Worm (Caenorhabditis elegans): ENCODE measurements around the gene cin-4.

Gene cin-4

ce11 chrII:7037659-7038342 is at the start of gene cin-4:
Gene cin-4, plus strand, starts transcription at chrII:7038292.
- TF ChIP-seq zip-4 (GFP tag; optimal IDR thresholded peaks at IDR 0.05), result no peak
- TF ChIP-seq pax-3 (tag; optimal IDR thresholded peaks at IDR 0.05), result no peak

- TF ChIP-seq efl-1 (optimal IDR thresholded peaks at IDR 0.05) (no peak), efl-1 (GFP tag; optimal IDR thresholded peaks at IDR 0.05 in 1 of 2) (peak in 1 of 2 experiments; percentile 77), pax-3 (tag; optimal IDR thresholded peaks at IDR 0.05) (no peak)
Observed at ce11 chrII:6989830-6990287, 48.2 kb upstream of the cin-4 start, which contains the start of gene C15F1.1. Gene C15F1.1, plus strand, starts transcription at chrII:6989880.

DNA sequence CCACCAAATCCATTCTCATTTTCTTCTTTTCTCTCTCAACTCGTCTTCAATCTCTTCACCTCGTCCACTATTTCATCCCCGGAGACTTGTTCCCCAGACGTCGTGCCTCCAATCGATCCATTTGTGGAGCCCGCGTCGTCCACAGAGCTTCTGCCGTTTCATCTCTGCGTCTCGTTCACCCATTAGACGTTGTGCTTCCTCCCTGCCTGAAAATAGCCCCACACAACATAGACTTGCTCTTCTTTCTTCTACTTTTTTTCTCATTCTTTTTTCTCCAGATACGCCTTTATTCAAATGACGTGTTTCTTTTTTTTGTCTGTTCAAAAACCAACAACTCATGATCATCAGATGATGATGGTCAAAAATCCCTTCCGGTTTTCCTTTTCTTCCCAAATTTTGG is 45.1 kb upstream of the cin-4 start:
- TF ChIP-seq pax-3 (tag; optimal IDR thresholded peaks at IDR 0.05), result peak; percentile 43
- peak in 1 of 3 experiments; percentile 41 for TF ChIP-seq dpl-1 (GFP tag; optimal IDR thresholded peaks at IDR 0.05)
- TF ChIP-seq ceh-90 (tag; optimal IDR thresholded peaks at IDR 0.05), result no peak
- TF ChIP-seq C04F5.9 (tag; optimal IDR thresholded peaks at IDR 0.05), result no peak
- no peak for TF ChIP-seq snpc-4 (tag; optimal IDR thresholded peaks at IDR 0.05)
- no peak for TF ChIP-seq nhr-28 (tag; optimal IDR thresholded peaks at IDR 0.05)
- TF ChIP-seq fos-1 (tag; optimal IDR thresholded peaks at IDR 0.05), result no peak
- peak; percentile 51 for TF ChIP-seq isw-1 (GFP tag; IDR thresholded peaks at IDR 0.05)
- TF ChIP-seq hlh-17 (GFP tag; optimal IDR thresholded peaks at IDR 0.05; ENCODE audit: borderline replicate concordance), result no peak
- TF ChIP-seq ztf-11 (tag; optimal IDR thresholded peaks at IDR 0.05), result no peak
- TF ChIP-seq mdl-1 (tag; optimal IDR thresholded peaks at IDR 0.05), result no peak
- TF ChIP-seq ces-1 (GFP tag; optimal IDR thresholded peaks at IDR 0.05), result peak; percentile 27
- no peak for TF ChIP-seq tlp-1 (tag; optimal IDR thresholded peaks at IDR 0.05)
- TF ChIP-seq mep-1 (tag; optimal IDR thresholded peaks at IDR 0.05), result peak; percentile 30
- TF ChIP-seq lir-3 (tag; optimal IDR thresholded peaks at IDR 0.05; ENCODE audit: poor library complexity), result no peak
- TF ChIP-seq C16A3.4 (tag; optimal IDR thresholded peaks at IDR 0.05), result no peak
- TF ChIP-seq nhr-71 (tag; optimal IDR thresholded peaks at IDR 0.05), result peak; percentile 78
- TF ChIP-seq hlh-4 (tag; optimal IDR thresholded peaks at IDR 0.05), result no peak
- TF ChIP-seq lin-14 (GFP tag; optimal IDR thresholded peaks at IDR 0.05), result peak; percentile 94
- peak; percentile 65 for TF ChIP-seq tbx-2 (tag; optimal IDR thresholded peaks at IDR 0.05)
- no peak for TF ChIP-seq F16B12.6 (tag; optimal IDR thresholded peaks at IDR 0.05)
- TF ChIP-seq rnt-1 (tag; optimal IDR thresholded peaks at IDR 0.05), result no peak
- TF ChIP-seq nhr-237 (tag; optimal IDR thresholded peaks at IDR 0.05), result no peak
- TF ChIP-seq ceh-8 (GFP tag; optimal IDR thresholded peaks at IDR 0.05), result peak; percentile 48
- peak; percentile 50 for TF ChIP-seq xbp-1 (tag; optimal IDR thresholded peaks at IDR 0.05)
- TF ChIP-seq lin-39 (tag; optimal IDR thresholded peaks at IDR 0.05), result no peak
- no peak for TF ChIP-seq blmp-1 (tag; optimal IDR thresholded peaks at IDR 0.05)
- no peak for TF ChIP-seq nhr-19 (GFP tag; conservative IDR thresholded peaks at IDR 0.05)
- no peak for TF ChIP-seq egl-27 (tag; optimal IDR thresholded peaks at IDR 0.05)
- TF ChIP-seq jun-1 (tag; optimal IDR thresholded peaks at IDR 0.05), result peak; percentile 17
- TF ChIP-seq unc-62 (GFP tag; optimal IDR thresholded peaks at IDR 0.05), result no peak
- TF ChIP-seq aly-2 (tag; optimal IDR thresholded peaks at IDR 0.05), result no peak
- TF ChIP-seq swsn-7 (tag; optimal IDR thresholded peaks at IDR 0.05), result peak; percentile 61
- no peak for TF ChIP-seq nhr-12 (tag; optimal IDR thresholded peaks at IDR 0.05)
- peak; percentile 45 to 64 (median 57) for TF ChIP-seq ceh-82 (tag; optimal IDR thresholded peaks at IDR 0.05)
- TF ChIP-seq sptf-1 (tag; optimal IDR thresholded peaks at IDR 0.05), result no peak
- TF ChIP-seq snu-23 (GFP tag; optimal IDR thresholded peaks at IDR 0.05), result peak; percentile 41
- TF ChIP-seq dsc-1 (tag; optimal IDR thresholded peaks at IDR 0.05), result no peak
- TF ChIP-seq zip-4 (GFP tag; optimal IDR thresholded peaks at IDR 0.05), result no peak
- peak; percentile 85 for TF ChIP-seq fkh-8 (tag; optimal IDR thresholded peaks at IDR 0.05)
- TF ChIP-seq alr-1 (tag; optimal IDR thresholded peaks at IDR 0.05; ENCODE audit: borderline replicate concordance), result no peak
- peak; percentile 37 for TF ChIP-seq irx-1 (tag; optimal IDR thresholded peaks at IDR 0.05)
- no peak for TF ChIP-seq skn-1 (tag; optimal IDR thresholded peaks at IDR 0.05)
- TF ChIP-seq sup-37 (GFP tag; optimal IDR thresholded peaks at IDR 0.05), result no peak
- peak; percentile 64 for TF ChIP-seq nhr-47 (tag; optimal IDR thresholded peaks at IDR 0.05)
